Worm (Caenorhabditis elegans) whole organism, L2 larva: ENCODE measurements around the gene ubh-3.

Source experiments
- F13H6.1 ChIP-seq: sonication (generic microtip); optimal IDR thresholded peaks from 2 replicates; lab custom pipeline; 2016; ENCODE audit warnings: missing genetic modification characterization, missing compliant biosample characterization
- Y55F3AM.14 ChIP-seq: fragments of 200-800 bp; sonication (Bioruptor generic); optimal IDR thresholded peaks from 2 replicates; lab custom pipeline; 2018; ENCODE audit warnings: mild to moderate bottlenecking, missing genetic modification characterization, missing compliant biosample characterization
- ZK546.5 ChIP-seq: sonication (generic microtip); optimal IDR thresholded peaks from 2 replicates; lab custom pipeline; 2017; ENCODE audit warnings: missing biosample characterization, missing genetic modification characterization
- aly-2 ChIP-seq: fragments of 150-350 bp; optimal IDR thresholded peaks from 2 replicates; lab custom pipeline; 2014; ENCODE audit warnings: missing biosample characterization, missing genetic modification characterization
- ama-1 ChIP-seq: fragments of 150-350 bp; optimal IDR thresholded peaks from 2 replicates; lab custom pipeline; 2018; ENCODE audit warnings: inconsistent platforms
- blmp-1 ChIP-seq: sonication (generic microtip); optimal IDR thresholded peaks from 2 replicates; lab custom pipeline; 2017; ENCODE audit warnings: missing genetic modification characterization, mild to moderate bottlenecking, missing compliant biosample characterization, antibody characterized with exemption, moderate library complexity; ENCODE audit not compliant: insufficient read depth
- ceh-16 ChIP-seq: fragments of 150-350 bp; optimal IDR thresholded peaks from 2 replicates; lab custom pipeline; 2014; ENCODE audit warnings: missing biosample characterization, missing genetic modification characterization
- crh-2 ChIP-seq: sonication (generic microtip); optimal IDR thresholded peaks from 2 replicates; lab custom pipeline; 2017; ENCODE audit warnings: missing biosample characterization, missing genetic modification characterization
- egl-27 ChIP-seq: sonication (generic microtip); optimal IDR thresholded peaks from 3 replicates; lab custom pipeline; 2017; ENCODE audit warnings: missing biosample characterization, missing genetic modification reagents, missing genetic modification characterization
- elt-3 ChIP-seq: sonication (generic microtip); optimal IDR thresholded peaks from 2 replicates; lab custom pipeline; 2017; ENCODE audit warnings: missing biosample characterization, missing genetic modification characterization
- fos-1 ChIP-seq: fragments of 150-350 bp; optimal IDR thresholded peaks from 2 replicates; lab custom pipeline; 2014; ENCODE audit warnings: missing biosample characterization, missing genetic modification characterization
- lin-11 ChIP-seq: fragments of 150-350 bp; sonication (generic microtip); optimal IDR thresholded peaks from 2 replicates; lab custom pipeline; 2014; ENCODE audit warnings: missing biosample characterization, missing genetic modification characterization, inconsistent platforms, mixed read lengths
- lin-13 ChIP-seq: fragments of 150-350 bp; optimal IDR thresholded peaks from 2 replicates; lab custom pipeline; 2014; ENCODE audit warnings: missing biosample characterization, missing genetic modification reagents, missing genetic modification characterization
- lin-39 ChIP-seq: fragments of 150-350 bp; optimal IDR thresholded peaks from 2 replicates; lab custom pipeline; 2014; ENCODE audit warnings: missing biosample characterization, missing genetic modification reagents, missing genetic modification characterization
- lsy-2 ChIP-seq, 2 experiments: fragments of 150-350 bp in 1 of 2; sonication (generic microtip) in 1 of 2; optimal IDR thresholded peaks; 2 replicates each; lab custom pipeline; 2014 to 2017; ENCODE audit warnings: missing biosample characterization in 2 of 2, missing genetic modification characterization in 2 of 2
- mbf-1 ChIP-seq: sonication (generic microtip); optimal IDR thresholded peaks from 2 replicates; lab custom pipeline; 2017; ENCODE audit warnings: missing biosample characterization, missing genetic modification characterization
- mdl-1 ChIP-seq, 2 experiments: fragments of 150-350 bp in 1 of 2; sonication (generic microtip) in 1 of 2; optimal IDR thresholded peaks; 2 replicates each; lab custom pipeline; 2017; ENCODE audit warnings: missing biosample characterization in 2 of 2, missing genetic modification characterization in 2 of 2
- nhr-11 ChIP-seq: fragments of 150-350 bp; optimal IDR thresholded peaks from 2 replicates; lab custom pipeline; 2014; ENCODE audit warnings: missing biosample characterization, missing genetic modification characterization
- nhr-12 ChIP-seq: fragments of 150-350 bp; optimal IDR thresholded peaks from 2 replicates; lab custom pipeline; 2014; ENCODE audit warnings: missing biosample characterization, missing genetic modification characterization
- nhr-129 ChIP-seq: fragments of 150-350 bp; optimal IDR thresholded peaks from 2 replicates; lab custom pipeline; 2014; ENCODE audit warnings: missing biosample characterization, missing genetic modification characterization
- nhr-23 ChIP-seq: fragments of 150-350 bp; optimal IDR thresholded peaks from 2 replicates; lab custom pipeline; 2014; ENCODE audit warnings: missing biosample characterization, missing genetic modification reagents, missing genetic modification characterization
- nhr-237 ChIP-seq: fragments of 150-350 bp; optimal IDR thresholded peaks from 2 replicates; lab custom pipeline; 2014; ENCODE audit warnings: missing biosample characterization, missing genetic modification characterization
- nhr-25 ChIP-seq: fragments of 150-350 bp; sonication (generic microtip); optimal IDR thresholded peaks from 3 replicates; lab custom pipeline; 2014; ENCODE audit warnings: missing biosample characterization, missing genetic modification characterization
- nhr-6 ChIP-seq: fragments of 150-350 bp; optimal IDR thresholded peaks from 2 replicates; lab custom pipeline; 2014; ENCODE audit warnings: missing biosample characterization, missing genetic modification characterization
- nhr-77 ChIP-seq: fragments of 150-350 bp; optimal IDR thresholded peaks from 2 replicates; lab custom pipeline; 2014; ENCODE audit warnings: missing biosample characterization, missing genetic modification characterization
- peb-1 ChIP-seq: fragments of 150-350 bp; optimal IDR thresholded peaks from 2 replicates; lab custom pipeline; 2014; ENCODE audit warnings: missing biosample characterization, missing genetic modification characterization
- skn-1 ChIP-seq: sonication (generic microtip); optimal IDR thresholded peaks from 2 replicates; lab custom pipeline; 2017; ENCODE audit warnings: missing biosample characterization, missing genetic modification characterization
- sma-9 ChIP-seq, 2 experiments: fragments of 150-350 bp in 1 of 2; sonication (generic microtip) in 1 of 2; optimal IDR thresholded peaks; 2 replicates each; lab custom pipeline; 2014 to 2016; ENCODE audit warnings: missing genetic modification characterization in 2 of 2, mild to moderate bottlenecking in 1 of 2, missing biosample characterization in 1 of 2, missing compliant biosample characterization in 1 of 2, missing genetic modification reagents in 1 of 2, moderate library complexity in 1 of 2
- snpc-4 ChIP-seq: fragments of 150-350 bp; optimal IDR thresholded peaks from 2 replicates; lab custom pipeline; 2014; ENCODE audit warnings: missing biosample characterization, missing genetic modification characterization
- unc-39 ChIP-seq: fragments of 150-350 bp; optimal IDR thresholded peaks from 2 replicates; lab custom pipeline; 2014; ENCODE audit warnings: missing biosample characterization, missing genetic modification characterization
- unc-62 ChIP-seq: fragments of 150-350 bp; optimal IDR thresholded peaks from 2 replicates; lab custom pipeline; 2014; ENCODE audit warnings: missing biosample characterization, missing genetic modification reagents, missing genetic modification characterization
- zag-1 ChIP-seq: fragments of 150-350 bp; optimal IDR thresholded peaks from 2 replicates; lab custom pipeline; 2014; ENCODE audit warnings: missing biosample characterization, missing genetic modification characterization
- ztf-1 ChIP-seq: fragments of 200-800 bp; sonication (Bioruptor generic); conservative IDR thresholded peaks from 2 replicates; pipeline ENCODE4 v1.3.6; 2022; ENCODE audit warnings: missing genetic modification characterization, missing compliant biosample characterization
- ztf-11 ChIP-seq: sonication (generic microtip); optimal IDR thresholded peaks from 2 replicates; lab custom pipeline; 2017; ENCODE audit warnings: missing biosample characterization, missing genetic modification characterization
- ztf-4 ChIP-seq: fragments of 150-350 bp; optimal IDR thresholded peaks from 2 replicates; lab custom pipeline; 2014; ENCODE audit warnings: missing biosample characterization, missing genetic modification characterization

ubh-3 gene

ce11 chrV:6464238-6464637 is 44.4 kb downstream of the ubh-3 start:
- TF ChIP-seq zag-1 (tag; lab: Kevin White, UChicago) (no peak), nhr-129 (tag; lab: Kevin White, UChicago) (no peak), nhr-25 (no peak), mdl-1 (tag; optimal IDR thresholded peaks at IDR 0.05; lab: Kevin White, UChicago) (no peak), F13H6.1 (tag; lab: Kevin White, UChicago) (no peak), egl-27 (tag; lab: Kevin White, UChicago) (no peak), nhr-11 (tag; lab: Kevin White, UChicago) (no peak), peb-1 (no peak), ama-1 (no peak), ztf-4 (tag; lab: Kevin White, UChicago) (no peak), nhr-23 (no peak), nhr-12 (tag; lab: Kevin White, UChicago) (no peak), lin-11 (tag; lab: Kevin White, UChicago) (no peak), nhr-6 (tag; lab: Kevin White, UChicago) (no peak), unc-62 (GFP tag; lab: Kevin White, UChicago) (no peak), unc-39 (tag; lab: Kevin White, UChicago) (no peak)

DNA sequence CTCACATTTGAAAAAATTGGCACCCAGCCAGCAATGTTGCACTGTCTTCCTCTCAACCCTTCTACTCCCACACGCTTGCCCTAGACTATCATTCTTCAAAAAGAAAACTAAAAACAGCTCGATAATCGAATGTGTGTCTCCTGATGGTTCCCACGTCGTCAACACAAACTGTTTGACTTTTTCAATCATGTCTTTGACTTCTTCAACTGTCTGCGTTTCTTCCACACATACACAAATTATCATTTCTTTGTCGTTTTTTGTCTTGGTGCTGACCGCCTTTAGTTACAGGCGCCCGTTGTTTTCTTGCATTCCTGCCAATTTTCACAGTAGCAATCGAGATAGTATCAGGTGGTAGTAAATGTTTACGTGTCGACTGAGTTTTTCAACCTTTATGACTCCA is 46.0 kb downstream of the ubh-3 start:
- TF ChIP-seq lin-39, result no peak
- TF ChIP-seq sma-9 (GFP tag; optimal IDR thresholded peaks at IDR 0.05; lab: Kevin White, UChicago), result peak; percentile 36
- TF ChIP-seq sma-9 (tag; optimal IDR thresholded peaks at IDR 0.05; lab: Kevin White, UChicago), result no peak
- peak; percentile 15 for TF ChIP-seq nhr-129 (tag; lab: Kevin White, UChicago)
- no peak for TF ChIP-seq ztf-1 (GFP tag; lab: Robert Waterston, UW)
- peak; percentile 61 for TF ChIP-seq crh-2 (tag; lab: Kevin White, UChicago)
- TF ChIP-seq skn-1 (tag; lab: Kevin White, UChicago), result no peak
- TF ChIP-seq nhr-11 (tag; lab: Kevin White, UChicago), result no peak
- TF ChIP-seq fos-1 (tag; lab: Kevin White, UChicago), result peak; percentile 23
- TF ChIP-seq nhr-237 (tag; lab: Kevin White, UChicago), result no peak
- no peak for TF ChIP-seq ztf-4 (tag; lab: Kevin White, UChicago)
- no peak for TF ChIP-seq nhr-23

ce11 chrV:6461250-6461649 is 47.4 kb downstream of the ubh-3 start:
- no peak for TF ChIP-seq nhr-77 (tag; lab: Kevin White, UChicago)
- no peak for TF ChIP-seq snpc-4 (tag; lab: Kevin White, UChicago)
- TF ChIP-seq skn-1 (tag; lab: Kevin White, UChicago), result no peak
- TF ChIP-seq unc-39 (tag; lab: Kevin White, UChicago), result no peak
- TF ChIP-seq nhr-11 (tag; lab: Kevin White, UChicago), result no peak
- TF ChIP-seq nhr-12 (tag; lab: Kevin White, UChicago), result no peak
- TF ChIP-seq lin-13 (GFP tag; lab: Kevin White, UChicago), result no peak
- no peak for TF ChIP-seq ZK546.5 (tag; lab: Kevin White, UChicago)
- no peak for TF ChIP-seq ztf-11 (tag; lab: Kevin White, UChicago)
- no peak for TF ChIP-seq nhr-23
- TF ChIP-seq sma-9 (GFP tag; optimal IDR thresholded peaks at IDR 0.05; lab: Kevin White, UChicago), result no peak
- TF ChIP-seq sma-9 (tag; optimal IDR thresholded peaks at IDR 0.05; lab: Kevin White, UChicago), result no peak
- no peak for TF ChIP-seq lsy-2 (tag; optimal IDR thresholded peaks at IDR 0.05; lab: Kevin White, UChicago)
- TF ChIP-seq egl-27 (tag; lab: Kevin White, UChicago), result no peak
- TF ChIP-seq blmp-1, result no peak

- TF ChIP-seq elt-3 (tag; lab: Kevin White, UChicago) (no peak), aly-2 (no peak), ceh-16 (tag; lab: Kevin White, UChicago) (peak; percentile 33), Y55F3AM.14 (GFP tag; lab: Kevin White, UChicago) (no peak), lin-39 (no peak), sma-9 (GFP tag; optimal IDR thresholded peaks at IDR 0.05; lab: Kevin White, UChicago) (no peak), sma-9 (tag; optimal IDR thresholded peaks at IDR 0.05; lab: Kevin White, UChicago) (no peak), mbf-1 (tag; lab: Kevin White, UChicago) (no peak), mdl-1 (tag; optimal IDR thresholded peaks at IDR 0.05; lab: Kevin White, UChicago) (no peak)
Observed at ce11 chrV:6458302-6458998, 50.2 kb downstream of the ubh-3 start.
